Worm (Caenorhabditis elegans): ENCODE measurements around the gene ZK287.1.

The ZK287.1 gene

ce11 chrV:9666394-9666793 lies at the start of gene ZK287.1:
Gene ZK287.1 (plus strand): TSS chrV:9666694.
- no peak for TF ChIP-seq flt-1 (GFP tag; IDR thresholded peaks at IDR 0.05)
- TF ChIP-seq aly-1 (tag; optimal IDR thresholded peaks at IDR 0.05): no peak
- no peak for TF ChIP-seq hmbx-1 (tag; optimal IDR thresholded peaks at IDR 0.05)
- no peak for TF ChIP-seq tbx-11 (GFP tag; IDR thresholded peaks at IDR 0.05)
- TF ChIP-seq tra-4 (tag; optimal IDR thresholded peaks at IDR 0.05): no peak
- TF ChIP-seq sea-1 (GFP tag; conservative IDR thresholded peaks at IDR 0.05): no peak
- TF ChIP-seq B0310.2 (tag; optimal IDR thresholded peaks at IDR 0.05): no peak
- TF ChIP-seq ama-1 (optimal IDR thresholded peaks at IDR 0.05): no peak
- no peak for TF ChIP-seq pes-1 (GFP tag; IDR thresholded peaks at IDR 0.05)

- TF ChIP-seq hmg-4 (GFP tag; optimal IDR thresholded peaks at IDR 0.05) (no peak), hnd-1 (tag; optimal IDR thresholded peaks at IDR 0.05) (no peak), B0310.2 (tag; optimal IDR thresholded peaks at IDR 0.05) (no peak), ets-7 (tag; optimal IDR thresholded peaks at IDR 0.05) (no peak), pes-1 (GFP tag; IDR thresholded peaks at IDR 0.05) (no peak), ceh-36 (tag; optimal IDR thresholded peaks at IDR 0.05) (no peak)
Measured at ce11 chrV:9618420-9618819, 48.1 kb upstream of the ZK287.1 start.

DNA sequence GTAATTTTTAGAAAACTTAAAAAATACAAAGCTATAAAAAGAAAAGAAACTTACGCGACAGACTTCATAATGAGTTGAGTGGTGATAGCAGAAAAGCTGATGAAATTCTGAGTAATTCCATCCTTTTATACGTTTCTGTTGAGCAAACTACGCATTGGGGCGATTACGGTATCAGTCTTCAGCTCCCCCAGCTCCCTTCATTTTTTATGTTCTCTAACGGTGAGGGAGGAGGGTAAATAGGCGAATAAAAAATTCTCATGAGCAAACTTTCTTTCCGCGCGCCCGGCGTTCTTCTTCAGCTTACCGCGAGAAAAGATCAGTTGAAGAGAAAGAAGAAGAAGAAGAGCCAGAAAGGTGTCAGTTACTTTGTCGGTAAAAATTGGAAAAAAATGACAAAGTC lies 47.6 kb upstream of the ZK287.1 start, which contains the start of gene idpc-7:
Gene idpc-7 (minus strand): TSS at position 101 of the 400 bp plus-strand sequence.
- no peak for TF ChIP-seq pes-1 (GFP tag; IDR thresholded peaks at IDR 0.05)
- no peak for TF ChIP-seq ama-1 (optimal IDR thresholded peaks at IDR 0.05)

DNA sequence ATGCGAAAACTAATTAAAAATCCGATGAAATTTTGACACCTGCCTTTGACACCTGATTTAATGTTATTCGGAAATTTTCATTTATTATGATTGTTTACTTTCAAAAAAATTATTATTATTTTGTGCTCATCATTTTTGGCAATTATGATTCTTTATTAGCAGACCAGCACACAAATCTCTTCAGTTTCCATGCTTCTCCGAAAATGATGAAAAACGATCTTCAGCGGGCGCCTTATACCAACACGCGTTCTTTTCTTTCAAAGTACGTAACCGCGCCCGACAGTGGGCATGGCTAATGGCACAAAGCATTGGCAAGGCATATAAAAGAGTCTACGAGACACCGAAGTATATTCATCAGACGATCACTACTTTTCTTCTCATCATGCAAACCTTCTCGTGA lies 46.6 kb upstream of the ZK287.1 start, which contains the start of gene idpc-6:
Gene idpc-6 (plus strand): TSS at position 301 of the 400 bp plus-strand sequence.
- TF ChIP-seq ama-1 (optimal IDR thresholded peaks at IDR 0.05) (no peak), sea-1 (GFP tag; conservative IDR thresholded peaks at IDR 0.05) (no peak), tra-4 (tag; optimal IDR thresholded peaks at IDR 0.05) (no peak), ceh-13 (GFP tag; optimal IDR thresholded peaks at IDR 0.05) (no peak), flt-1 (GFP tag; IDR thresholded peaks at IDR 0.05) (no peak), tbx-37 (GFP tag; conservative IDR thresholded peaks at IDR 0.05) (no peak), hmbx-1 (tag; optimal IDR thresholded peaks at IDR 0.05) (no peak), F13C5.2 (tag; optimal IDR thresholded peaks at IDR 0.05) (no peak), hmg-4 (GFP tag; optimal IDR thresholded peaks at IDR 0.05) (no peak), ets-7 (tag; optimal IDR thresholded peaks at IDR 0.05) (no peak), tbx-11 (GFP tag; IDR thresholded peaks at IDR 0.05) (no peak), scrt-1 (GFP tag; IDR thresholded peaks at IDR 0.05) (no peak)

DNA sequence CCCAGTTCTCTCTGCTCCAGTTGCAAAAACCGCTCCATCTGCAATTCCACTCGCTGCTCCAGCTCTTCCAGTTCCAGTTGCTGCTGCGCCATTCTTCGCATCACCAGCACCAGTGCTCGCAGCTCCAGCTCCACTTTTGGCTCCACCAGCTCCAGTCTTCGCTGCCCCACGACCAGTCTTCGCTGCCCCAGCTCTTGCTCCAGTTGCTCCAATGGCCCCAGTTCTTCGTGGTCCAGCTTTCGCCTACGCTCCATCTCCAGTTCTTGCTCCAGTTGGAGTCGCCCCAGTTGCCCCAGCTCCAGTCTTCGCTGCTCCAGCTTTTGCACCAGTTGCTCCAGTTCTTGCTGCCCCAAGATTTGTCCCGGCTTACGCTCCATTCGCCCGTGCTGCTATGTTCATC lies 46.1 kb upstream of the ZK287.1 start:
- no peak for TF ChIP-seq F13C5.2 (tag; optimal IDR thresholded peaks at IDR 0.05)
- TF ChIP-seq sea-1 (GFP tag; conservative IDR thresholded peaks at IDR 0.05): no peak
- no peak for TF ChIP-seq ceh-36 (tag; optimal IDR thresholded peaks at IDR 0.05)
- no peak for TF ChIP-seq tbx-11 (GFP tag; IDR thresholded peaks at IDR 0.05)
- TF ChIP-seq aly-1 (tag; optimal IDR thresholded peaks at IDR 0.05): no peak
- no peak for TF ChIP-seq hmg-4 (GFP tag; optimal IDR thresholded peaks at IDR 0.05)
- TF ChIP-seq tra-4 (tag; optimal IDR thresholded peaks at IDR 0.05): no peak
- no peak for TF ChIP-seq hmbx-1 (tag; optimal IDR thresholded peaks at IDR 0.05)
- no peak for TF ChIP-seq flt-1 (GFP tag; IDR thresholded peaks at IDR 0.05)
- TF ChIP-seq tbx-37 (GFP tag; conservative IDR thresholded peaks at IDR 0.05): no peak
- TF ChIP-seq B0310.2 (tag; optimal IDR thresholded peaks at IDR 0.05): no peak
- TF ChIP-seq pes-1 (GFP tag; IDR thresholded peaks at IDR 0.05): no peak

DNA sequence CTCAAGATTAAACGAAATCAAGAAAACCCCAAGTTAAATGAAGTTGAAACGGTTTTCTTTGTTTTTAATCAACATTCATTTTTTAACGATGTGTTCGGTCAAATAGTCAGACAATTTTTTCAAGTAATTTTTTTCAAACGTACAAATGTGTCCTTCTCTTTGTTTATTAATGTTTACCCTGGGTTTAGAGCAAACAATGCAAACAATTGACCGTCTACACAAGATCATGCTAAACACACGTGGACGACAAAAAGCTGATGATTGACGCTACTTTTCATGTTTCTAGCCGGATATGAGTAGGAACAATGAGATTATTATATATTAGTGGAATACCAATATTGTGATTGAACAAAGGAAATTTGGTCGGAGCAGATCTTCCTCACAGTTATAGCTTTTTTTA lies 45.1 kb upstream of the ZK287.1 start:
- TF ChIP-seq tra-4 (tag; optimal IDR thresholded peaks at IDR 0.05) (no peak), aly-1 (tag; optimal IDR thresholded peaks at IDR 0.05) (no peak), ets-7 (tag; optimal IDR thresholded peaks at IDR 0.05) (no peak), hnd-1 (tag; optimal IDR thresholded peaks at IDR 0.05) (no peak)

DNA sequence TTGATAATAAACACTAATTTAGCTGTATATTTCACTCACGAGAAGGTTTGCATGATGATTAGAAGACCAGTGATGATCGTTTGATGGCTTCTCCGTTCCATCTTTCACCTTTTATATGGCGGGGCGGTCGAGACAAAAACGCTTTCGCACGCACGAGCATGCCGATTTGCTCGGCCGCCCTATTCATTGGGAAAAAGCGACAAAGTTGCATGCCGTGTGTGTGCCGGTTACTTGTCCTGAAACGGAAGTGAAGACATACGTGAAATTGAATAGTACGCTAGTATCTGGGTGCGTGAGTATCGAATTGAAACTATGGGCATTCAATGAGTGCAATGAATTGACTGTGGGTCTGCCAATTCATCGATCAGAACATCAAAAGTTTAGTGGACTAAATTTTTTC lies 43.7 kb upstream of the ZK287.1 start, which contains the start of gene idpc-5:
Gene idpc-5 (minus strand): TSS at position 101 of the 400 bp plus-strand sequence.
- TF ChIP-seq ama-1 (optimal IDR thresholded peaks at IDR 0.05): no peak
- no peak for TF ChIP-seq F13C5.2 (tag; optimal IDR thresholded peaks at IDR 0.05)
- no peak for TF ChIP-seq tbx-37 (GFP tag; conservative IDR thresholded peaks at IDR 0.05)
- no peak for TF ChIP-seq B0310.2 (tag; optimal IDR thresholded peaks at IDR 0.05)
- TF ChIP-seq ceh-36 (tag; optimal IDR thresholded peaks at IDR 0.05): no peak
- TF ChIP-seq tbx-11 (GFP tag; IDR thresholded peaks at IDR 0.05): no peak

ce11 chrV:9625122-9625521 lies 41.4 kb upstream of the ZK287.1 start, which contains the start of gene idpc-4:
Gene idpc-4 (plus strand): TSS chrV:9625422.
- TF ChIP-seq aly-1 (tag; optimal IDR thresholded peaks at IDR 0.05) (no peak), hmg-4 (GFP tag; optimal IDR thresholded peaks at IDR 0.05) (no peak), ceh-36 (tag; optimal IDR thresholded peaks at IDR 0.05) (no peak), ceh-13 (GFP tag; optimal IDR thresholded peaks at IDR 0.05) (no peak), hnd-1 (tag; optimal IDR thresholded peaks at IDR 0.05) (no peak), sea-1 (GFP tag; conservative IDR thresholded peaks at IDR 0.05) (no peak), flt-1 (GFP tag; IDR thresholded peaks at IDR 0.05) (no peak), ama-1 (optimal IDR thresholded peaks at IDR 0.05) (no peak), tra-4 (tag; optimal IDR thresholded peaks at IDR 0.05) (no peak), scrt-1 (GFP tag; IDR thresholded peaks at IDR 0.05) (no peak), tbx-11 (GFP tag; IDR thresholded peaks at IDR 0.05) (no peak)
